Fruit fly (Drosophila melanogaster): ENCODE results near the gene beat-IV.

beat-IV gene

DNA sequence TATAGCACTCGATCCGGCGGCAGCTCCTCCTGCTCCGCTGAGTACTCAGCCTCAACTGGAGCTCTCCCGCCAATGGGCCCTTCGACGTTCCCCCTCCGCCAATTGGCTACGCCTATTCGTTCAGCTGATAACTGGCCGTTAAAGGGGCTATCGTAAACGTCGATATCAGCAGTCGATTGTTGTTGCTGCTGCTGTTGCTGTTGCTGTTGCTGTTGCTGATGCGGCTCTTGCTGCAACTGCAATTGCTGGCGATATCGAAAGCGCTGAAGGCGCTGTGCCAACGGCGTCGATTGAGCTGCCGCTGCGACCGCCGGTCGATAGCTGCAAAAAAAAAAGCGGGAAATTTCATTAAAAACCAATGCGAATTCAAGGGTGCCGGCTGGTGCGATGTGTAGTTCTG lies 69.9 kb downstream of the beat-IV start:
- TF ChIP-seq sv (GFP tag; optimal IDR thresholded peaks at IDR 0.05) (no peak), fru (GFP tag; optimal IDR thresholded peaks at IDR 0.05) (no peak), N (GFP tag; optimal IDR thresholded peaks at IDR 0.05) (no peak), usp (GFP tag; optimal IDR thresholded peaks at IDR 0.05) (no peak), br (GFP tag; optimal IDR thresholded peaks at IDR 0.05) (no peak), GATAd (GFP tag; optimal IDR thresholded peaks at IDR 0.05) (no peak), jim (GFP tag; optimal IDR thresholded peaks at IDR 0.05) (no peak), ey (GFP tag; optimal IDR thresholded peaks at IDR 0.05) (no peak), Vsx2 (GFP tag; optimal IDR thresholded peaks at IDR 0.05; ENCODE audit: partially characterized antibody) (no peak)

dm6 chr3R:23629572-23629971 lies 72.4 kb downstream of the beat-IV start:
- TF ChIP-seq dsf (GFP tag; optimal IDR thresholded peaks at IDR 0.05; ENCODE audit: borderline replicate concordance) = no peak
- TF ChIP-seq Dfd (GFP tag; optimal IDR thresholded peaks at IDR 0.05) = no peak
- TF ChIP-seq dmrt93B (GFP tag; optimal IDR thresholded peaks at IDR 0.05) = no peak
- no peak for TF ChIP-seq CG32264 (GFP tag; optimal IDR thresholded peaks at IDR 0.05)
- TF ChIP-seq h (GFP tag; optimal IDR thresholded peaks at IDR 0.05) = peak; percentile 15
- no peak for TF ChIP-seq OdsH (GFP tag; optimal IDR thresholded peaks at IDR 0.05)
- no peak for TF ChIP-seq usp (GFP tag; optimal IDR thresholded peaks at IDR 0.05)
- no peak for TF ChIP-seq tai (GFP tag; optimal IDR thresholded peaks at IDR 0.05)
